Fruit fly (Drosophila melanogaster) whole organism, adult: ENCODE results near the gene ova.

ENCODE experiments used
- CG11617 ChIP-seq: fragments of 200-800 bp; sonication (Bioruptor generic); optimal IDR thresholded peaks from 2 replicates; lab custom pipeline; 2017; ENCODE audit warnings: mild to moderate bottlenecking, missing biosample characterization, missing genetic modification reagents, missing genetic modification characterization
- CG12768 ChIP-seq: fragments of 200-800 bp; sonication (Bioruptor generic); optimal IDR thresholded peaks from 2 replicates; lab custom pipeline; 2017; ENCODE audit warnings: missing biosample characterization, missing genetic modification characterization, mild to moderate bottlenecking, moderate library complexity, missing genetic modification reagents
- CG14711 ChIP-seq: fragments of 200-800 bp; sonication (Bioruptor generic); optimal IDR thresholded peaks from 2 replicates; lab custom pipeline; 2018; ENCODE audit warnings: missing biosample characterization, mild to moderate bottlenecking, missing genetic modification characterization, moderate library complexity
- CG1620 ChIP-seq: fragments of 200-800 bp; sonication (Bioruptor generic); optimal IDR thresholded peaks from 2 replicates; lab custom pipeline; 2016; ENCODE audit warnings: missing biosample characterization, missing genetic modification characterization
- CG33017 ChIP-seq: fragments of 200-800 bp; sonication (Bioruptor generic); optimal IDR thresholded peaks from 2 replicates; lab custom pipeline; 2018; ENCODE audit warnings: missing biosample characterization, mild to moderate bottlenecking, missing genetic modification characterization, moderate library complexity
- CG5204 ChIP-seq: fragments of 200-800 bp; sonication (Bioruptor generic); optimal IDR thresholded peaks from 2 replicates; lab custom pipeline; 2016; ENCODE audit warnings: missing biosample characterization, missing genetic modification characterization
- CG7045 ChIP-seq: fragments of 200-800 bp; sonication (Bioruptor generic); optimal IDR thresholded peaks from 2 replicates; lab custom pipeline; 2017; ENCODE audit warnings: missing biosample characterization, mild to moderate bottlenecking, missing genetic modification characterization
- CG7101 ChIP-seq: fragments of 200-800 bp; sonication (Bioruptor generic); optimal IDR thresholded peaks from 2 replicates; lab custom pipeline; 2018; ENCODE audit warnings: missing biosample characterization, mild to moderate bottlenecking, missing genetic modification characterization, moderate library complexity
- Clk ChIP-seq: fragments of 200-800 bp; sonication (Bioruptor generic); optimal IDR thresholded peaks from 2 replicates; lab custom pipeline; 2017; ENCODE audit warnings: missing biosample characterization, missing genetic modification characterization
- Crg-1 ChIP-seq: fragments of 200-800 bp; sonication (Bioruptor generic); optimal IDR thresholded peaks from 2 replicates; lab custom pipeline; 2016; ENCODE audit warnings: missing biosample characterization, missing genetic modification characterization
- Hr96 ChIP-seq: fragments of 200-800 bp; sonication (Bioruptor generic); optimal IDR thresholded peaks from 2 replicates; lab custom pipeline; 2016; ENCODE audit warnings: missing biosample characterization, missing genetic modification characterization
- Mnt ChIP-seq: fragments of 200-800 bp; sonication (Bioruptor generic); optimal IDR thresholded peaks from 2 replicates; lab custom pipeline; 2016; ENCODE audit warnings: missing biosample characterization, mild to moderate bottlenecking, missing genetic modification characterization
- bab1 ChIP-seq: fragments of 200-800 bp; sonication (Bioruptor generic); optimal IDR thresholded peaks from 3 replicates; lab custom pipeline; 2019; ENCODE audit warnings: missing biosample characterization, mild to moderate bottlenecking, missing genetic modification characterization, moderate library complexity
- cic ChIP-seq: fragments of 200-800 bp; sonication (Bioruptor generic); optimal IDR thresholded peaks from 2 replicates; lab custom pipeline; 2017; ENCODE audit warnings: missing biosample characterization, mild to moderate bottlenecking, missing genetic modification characterization, moderate library complexity
- cnc ChIP-seq, 2 experiments: fragments of >200 bp; optimal IDR thresholded peaks; 2 replicates each; lab custom pipeline; 2017
- kay ChIP-seq: fragments of 200-800 bp; sonication (Bioruptor generic); peaks from one replicate; lab custom pipeline; 2016; ENCODE audit warnings: missing biosample characterization, missing genetic modification characterization, borderline replicate concordance
- ovo ChIP-seq: fragments of 200-800 bp; sonication (Bioruptor generic); optimal IDR thresholded peaks from 2 replicates; lab custom pipeline; 2016; ENCODE audit warnings: missing biosample characterization, missing genetic modification characterization
- pad ChIP-seq: fragments of 200-800 bp; sonication (Bioruptor generic); optimal IDR thresholded peaks from 3 replicates; lab custom pipeline; 2017; ENCODE audit warnings: missing biosample characterization, missing genetic modification characterization, mild to moderate bottlenecking, moderate library complexity, missing genetic modification reagents
- tj ChIP-seq: fragments of 200-800 bp; sonication (Bioruptor generic); optimal IDR thresholded peaks from 3 replicates; lab custom pipeline; 2017; ENCODE audit warnings: missing biosample characterization, mild to moderate bottlenecking, missing genetic modification characterization, moderate library complexity
- toe ChIP-seq: fragments of 200-800 bp; sonication (Bioruptor generic); optimal IDR thresholded peaks from 2 replicates; lab custom pipeline; 2016; ENCODE audit warnings: missing biosample characterization, missing genetic modification characterization

ova gene

DNA sequence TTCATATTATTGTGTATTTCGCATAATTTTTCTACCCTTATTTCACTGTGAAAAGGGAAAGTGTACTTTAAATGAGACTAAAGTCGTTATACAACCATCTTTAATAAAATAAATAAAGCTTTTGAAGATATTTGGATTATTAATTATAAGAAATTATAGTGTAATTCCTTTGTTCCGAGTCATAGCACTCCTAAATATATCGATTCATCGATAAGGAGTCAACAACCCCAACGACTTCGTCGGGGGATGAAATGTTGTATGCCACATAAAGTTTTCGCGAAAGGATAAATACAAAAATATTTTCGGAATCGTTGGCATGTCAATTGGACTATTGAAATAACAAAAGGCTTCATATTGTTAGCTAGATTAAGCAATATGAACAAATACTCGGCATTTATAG lies 20.1 kb upstream of the ova start, which contains the start of gene Ror:
Gene Ror (plus strand): TSS at position 252 of the 400 bp plus-strand sequence.
- TF ChIP-seq Hr96 (GFP tag; lab: Kevin White, UChicago) (no peak), CG1620 (GFP tag; lab: Kevin White, UChicago) (no peak), toe (no peak), Crg-1 (no peak), Mnt (no peak), cnc (optimal IDR thresholded peaks at IDR 0.05; lab: Kevin White, UChicago) (no peak)

DNA sequence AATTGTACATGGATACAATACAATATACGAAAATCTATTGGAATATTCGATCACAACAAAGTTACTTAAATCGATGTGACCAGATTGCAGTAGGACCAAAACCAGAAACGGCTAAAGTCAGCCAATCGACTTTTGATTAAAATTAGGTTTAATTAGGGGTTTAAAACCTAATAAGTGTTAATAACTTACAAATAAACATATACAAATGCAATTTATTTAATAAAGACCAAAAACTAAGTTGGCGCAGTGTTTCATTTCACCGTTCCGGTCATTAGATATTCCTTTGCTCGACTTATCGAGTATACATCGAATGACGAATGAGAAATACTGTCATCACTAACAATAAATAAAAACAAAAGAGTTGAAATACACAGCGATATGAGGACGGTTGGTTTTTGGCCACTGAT lies 19.0 kb upstream of the ova start, which contains the start of the genes bsk and CG31717:
Gene bsk (minus strand): TSS at position 61 of the 407 bp plus-strand sequence.
Gene CG31717 (plus strand): TSS at position 297 of the 407 bp plus-strand sequence.
- peak; percentile 30 for TF ChIP-seq Mnt
- TF ChIP-seq bab1 (GFP tag; lab: Kevin White, UChicago), result peak; percentile 51
- no peak for TF ChIP-seq CG7045 (GFP tag; lab: Kevin White, UChicago)
- no peak for TF ChIP-seq Crg-1
- TF ChIP-seq CG14711, result peak; percentile 25
- peak; percentile 38 for TF ChIP-seq cic (GFP tag; lab: Kevin White, UChicago)
- TF ChIP-seq kay (GFP tag; lab: Kevin White, UChicago), result peak; percentile 98
- no peak for TF ChIP-seq pad

DNA sequence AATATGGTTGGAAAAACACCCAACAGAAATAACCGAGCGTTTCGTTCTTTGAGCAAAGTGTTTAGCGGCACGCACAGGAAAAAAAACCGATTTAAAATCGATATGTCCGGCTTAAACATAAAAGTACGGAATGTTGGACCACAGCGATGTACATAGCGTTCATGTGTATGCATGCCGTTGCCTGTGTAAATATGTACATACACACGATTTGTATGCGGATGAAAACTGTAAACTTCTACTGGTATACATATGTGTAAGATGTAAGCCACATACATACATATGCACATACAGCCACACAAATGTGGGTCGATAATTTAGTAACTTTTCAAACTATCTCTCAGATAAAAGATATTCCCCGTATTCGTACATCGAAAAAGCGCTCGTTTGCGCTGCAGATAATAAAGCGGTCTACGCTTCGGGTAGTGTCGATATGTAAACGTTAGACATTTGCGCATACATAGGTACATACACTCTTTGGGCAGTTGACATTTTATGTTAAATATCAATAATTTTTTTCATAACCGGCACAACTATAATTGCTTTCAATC lies 18.2 kb upstream of the ova start:
- TF ChIP-seq kay (GFP tag; lab: Kevin White, UChicago) (peak; percentile 28), Crg-1 (peak; percentile 41), cic (GFP tag; lab: Kevin White, UChicago) (peak; percentile 60), CG11617 (GFP tag; lab: Kevin White, UChicago) (no peak), CG7101 (tag; lab: Kevin White, UChicago) (peak; percentile 6), CG7045 (GFP tag; lab: Kevin White, UChicago) (peak; percentile 7), CG33017 (tag; lab: Kevin White, UChicago) (no peak), Mnt (peak; percentile 22)

DNA sequence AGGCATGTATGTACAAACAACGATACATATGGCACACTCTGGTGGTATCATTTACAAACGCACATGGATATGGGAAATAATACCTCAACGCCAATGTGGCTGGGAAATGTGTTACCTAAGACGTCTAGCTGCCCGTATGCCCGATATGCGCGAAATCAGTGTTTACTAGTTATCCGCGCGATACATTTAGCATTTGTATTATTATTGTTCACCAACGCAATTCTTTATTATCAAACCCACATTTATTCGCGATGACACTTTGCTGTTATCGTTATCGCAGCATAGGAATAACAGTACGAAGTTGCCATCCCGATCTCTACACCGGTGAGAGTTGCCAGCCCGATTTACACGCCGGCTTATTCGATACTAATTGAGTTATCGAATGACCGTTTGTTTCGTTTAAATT lies 15.3 kb upstream of the ova start, which contains the start of gene chico:
Gene chico (minus strand): TSS at position 294 of the 406 bp plus-strand sequence.
- no peak for TF ChIP-seq CG33017 (tag; lab: Kevin White, UChicago)
- no peak for TF ChIP-seq CG12768 (GFP tag; lab: Kevin White, UChicago)
- peak; percentile 94 for TF ChIP-seq Mnt
- TF ChIP-seq CG11617 (GFP tag; lab: Kevin White, UChicago), result no peak
- TF ChIP-seq cic (GFP tag; lab: Kevin White, UChicago), result peak; percentile 66
- no peak for TF ChIP-seq Hr96 (GFP tag; lab: Kevin White, UChicago)
- peak; percentile 44 for TF ChIP-seq bab1 (GFP tag; lab: Kevin White, UChicago)
- TF ChIP-seq Clk, result no peak
- TF ChIP-seq ovo (GFP tag; lab: Kevin White, UChicago), result peak; percentile 27
- TF ChIP-seq Crg-1, result no peak
- no peak for TF ChIP-seq cnc (optimal IDR thresholded peaks at IDR 0.05; lab: Kevin White, UChicago)
- no peak for TF ChIP-seq CG7045 (GFP tag; lab: Kevin White, UChicago)
- peak; percentile 32 for TF ChIP-seq CG14711
- TF ChIP-seq kay (GFP tag; lab: Kevin White, UChicago), result no peak
- no peak for TF ChIP-seq toe
- TF ChIP-seq CG5204, result no peak
- TF ChIP-seq CG7101 (tag; lab: Kevin White, UChicago), result no peak
- TF ChIP-seq tj (GFP tag; lab: Kevin White, UChicago), result peak; percentile 14
- peak; percentile 22 for TF ChIP-seq CG1620 (GFP tag; lab: Kevin White, UChicago)
- no peak for TF ChIP-seq pad

DNA sequence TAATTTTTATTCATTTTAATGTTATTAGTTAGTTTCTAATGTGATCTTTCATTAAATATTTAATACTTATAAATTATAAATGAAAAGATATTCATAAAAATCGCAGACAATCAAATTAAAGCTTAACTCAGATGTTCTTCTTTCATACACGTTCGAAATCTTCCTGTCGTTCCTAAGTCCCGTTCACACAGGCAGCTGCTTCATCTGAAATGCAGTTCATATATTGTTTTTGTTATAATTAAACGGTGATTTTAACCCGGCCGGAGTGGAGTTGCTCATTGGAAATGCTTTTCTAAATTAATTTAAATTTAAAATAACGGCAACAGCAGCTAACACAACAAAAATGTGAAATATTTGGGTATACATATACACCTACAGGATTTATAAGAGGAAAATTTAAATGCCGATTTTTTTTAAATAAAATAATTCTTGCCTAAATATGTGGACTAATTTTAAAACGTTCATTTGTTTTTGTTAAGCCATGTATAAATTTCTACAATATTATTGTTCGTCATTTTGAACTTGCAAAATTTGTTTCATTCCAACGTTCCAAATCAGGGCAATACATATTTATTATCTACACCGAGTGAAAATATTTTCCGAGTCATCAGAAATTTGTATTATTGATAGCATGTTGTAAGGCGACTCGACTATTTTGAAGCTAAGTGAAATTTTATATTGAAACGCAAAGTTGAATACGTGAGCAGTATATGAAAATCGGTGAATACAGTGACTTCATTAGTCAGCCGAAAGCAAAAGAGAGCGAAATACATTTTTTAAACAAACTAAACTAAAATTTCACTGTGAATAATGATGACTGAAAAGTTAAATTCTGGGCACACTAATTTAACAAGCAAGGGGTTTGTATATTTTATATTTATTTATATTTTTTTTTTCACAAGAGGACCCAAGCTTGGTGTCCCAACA lies 7.5 kb upstream of the ova start, which contains the start of gene me31B:
Gene me31B (plus strand): TSS at position 616 of the 927 bp plus-strand sequence.
- TF ChIP-seq kay (GFP tag; lab: Kevin White, UChicago) (peak; percentile 70), tj (GFP tag; lab: Kevin White, UChicago) (peak; percentile 30), CG7101 (tag; lab: Kevin White, UChicago) (no peak)

DNA sequence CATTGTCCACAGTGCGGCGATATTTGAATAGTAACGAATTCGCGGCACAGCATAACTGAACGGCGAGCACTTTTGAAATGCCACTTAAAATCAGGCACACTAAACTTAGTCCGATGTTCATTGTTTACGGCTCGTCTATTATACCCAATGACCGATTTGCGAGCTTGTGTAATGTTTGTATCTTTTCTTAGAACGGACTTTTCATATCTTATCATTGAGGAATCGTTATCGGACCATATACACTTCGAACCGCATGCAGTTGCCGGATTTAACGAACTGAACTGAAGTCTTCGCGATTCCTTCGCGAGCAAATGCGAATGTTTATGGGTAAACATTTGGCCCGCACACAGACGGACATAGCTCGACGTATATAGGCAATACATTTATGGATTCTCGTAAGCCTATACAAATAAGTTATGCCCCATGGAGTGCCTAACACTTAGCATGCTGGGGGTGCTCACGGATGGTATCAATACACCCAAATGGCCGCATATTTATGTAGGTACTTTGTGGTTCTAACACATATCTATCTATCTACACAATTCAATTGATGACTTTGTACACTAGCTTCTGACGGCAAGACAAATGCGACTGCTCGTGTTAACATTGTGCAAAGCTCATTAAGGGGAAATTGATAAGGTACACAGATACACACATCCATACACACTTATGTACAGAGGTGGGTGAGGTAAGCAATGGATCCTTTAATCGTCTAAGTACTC lies 6.4 kb upstream of the ova start, which contains the start of gene mthl15:
Gene mthl15 (minus strand): TSS at position 593 of the 722 bp plus-strand sequence.
- TF ChIP-seq CG11617 (GFP tag; lab: Kevin White, UChicago) (no peak), Mnt (no peak), CG5204 (no peak), Clk (no peak), CG14711 (no peak), ovo (GFP tag; lab: Kevin White, UChicago) (no peak), CG1620 (GFP tag; lab: Kevin White, UChicago) (no peak), tj (GFP tag; lab: Kevin White, UChicago) (no peak), CG33017 (tag; lab: Kevin White, UChicago) (no peak), Crg-1 (no peak), pad (peak; percentile 80), bab1 (GFP tag; lab: Kevin White, UChicago) (no peak), Hr96 (GFP tag; lab: Kevin White, UChicago) (no peak), CG12768 (GFP tag; lab: Kevin White, UChicago) (peak; percentile 35), cnc (optimal IDR thresholded peaks at IDR 0.05; lab: Kevin White, UChicago) (no peak), CG7045 (GFP tag; lab: Kevin White, UChicago) (no peak), toe (no peak), CG7101 (tag; lab: Kevin White, UChicago) (no peak), cic (GFP tag; lab: Kevin White, UChicago) (peak; percentile 72), kay (GFP tag; lab: Kevin White, UChicago) (no peak)
